Worm (Caenorhabditis elegans) whole organism, L1 larva: ENCODE data around the gene srh-2.

ENCODE experiments used
- aly-2 ChIP-seq: fragments of 150-350 bp; optimal IDR thresholded peaks from 2 replicates; lab custom pipeline; 2014; ENCODE audit warnings: missing biosample characterization, missing genetic modification characterization
- ama-1 ChIP-seq: fragments of 150-350 bp; optimal IDR thresholded peaks from 2 replicates; lab custom pipeline; 2014
- egl-27 ChIP-seq, 2 experiments: fragments of 150-350 bp in 1 of 2; sonication (generic microtip); optimal IDR thresholded peaks; 3 replicates each; lab custom pipeline; 2017 to 2018; ENCODE audit warnings: missing biosample characterization in 2 of 2, missing genetic modification characterization in 2 of 2, missing genetic modification reagents in 2 of 2
- fos-1 ChIP-seq: fragments of 150-350 bp; optimal IDR thresholded peaks from 2 replicates; lab custom pipeline; 2014; ENCODE audit warnings: missing biosample characterization, missing genetic modification characterization
- lin-13 ChIP-seq: fragments of 150-350 bp; optimal IDR thresholded peaks from 2 replicates; lab custom pipeline; 2014; ENCODE audit warnings: missing biosample characterization, missing genetic modification reagents, missing genetic modification characterization
- lin-35 ChIP-seq, 2 experiments: fragments of 150-350 bp; optimal IDR thresholded peaks; 2 replicates each; lab custom pipeline; 2014; ENCODE audit warnings: missing biosample characterization in 2 of 2, missing genetic modification characterization in 2 of 2, missing genetic modification reagents in 2 of 2
- lin-39 ChIP-seq: fragments of 150-350 bp; optimal IDR thresholded peaks from 2 replicates; lab custom pipeline; 2014; ENCODE audit warnings: missing biosample characterization, missing genetic modification reagents, missing genetic modification characterization
- nhr-11 ChIP-seq: fragments of 150-350 bp; optimal IDR thresholded peaks from 2 replicates; lab custom pipeline; 2014; ENCODE audit warnings: missing biosample characterization, missing genetic modification characterization
- nhr-76 ChIP-seq: sonication (generic microtip); optimal IDR thresholded peaks from 2 replicates; lab custom pipeline; 2017; ENCODE audit warnings: missing biosample characterization, missing genetic modification characterization
- nhr-85 ChIP-seq: sonication (generic microtip); peaks from one replicate; lab custom pipeline; 2016; ENCODE audit warnings: missing genetic modification characterization, inconsistent platforms, missing compliant biosample characterization
- snpc-4 ChIP-seq: fragments of 150-350 bp; optimal IDR thresholded peaks from 2 replicates; lab custom pipeline; 2014; ENCODE audit warnings: missing biosample characterization, missing genetic modification characterization
- tbx-2 ChIP-seq: sonication (generic microtip); optimal IDR thresholded peaks from 2 replicates; lab custom pipeline; 2016; ENCODE audit warnings: missing genetic modification characterization, missing compliant biosample characterization
- unc-62 ChIP-seq: fragments of 150-350 bp; optimal IDR thresholded peaks from 2 replicates; lab custom pipeline; 2014; ENCODE audit warnings: missing biosample characterization, missing genetic modification reagents, missing genetic modification characterization
- zag-1 ChIP-seq: fragments of 150-350 bp; optimal IDR thresholded peaks from 2 replicates; lab custom pipeline; 2014; ENCODE audit warnings: missing biosample characterization, missing genetic modification characterization

DNA sequence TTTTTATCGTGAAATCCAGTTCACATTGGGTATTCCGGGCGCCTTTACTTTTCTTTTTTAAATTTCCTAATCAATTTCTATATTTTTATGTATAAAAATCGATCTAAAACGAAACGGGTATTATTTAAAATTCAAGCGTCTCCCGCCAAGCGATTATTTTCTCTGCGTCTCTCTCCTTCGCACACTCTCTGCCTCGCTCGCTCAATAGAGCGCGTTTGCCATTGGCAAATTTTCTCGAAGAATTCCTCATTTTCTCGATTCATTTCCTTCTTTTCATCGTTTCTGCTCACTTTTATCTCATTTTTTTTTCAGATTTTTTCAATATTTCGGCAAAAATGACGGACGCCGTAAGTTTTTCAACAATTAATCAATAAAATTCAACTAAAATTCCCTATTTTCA, 45.2 kb downstream of the srh-2 start, which contains the start of gene sti-1:
- peak; percentile 84 for TF ChIP-seq lin-39 (tag; lab: Kevin White, UChicago)
- no peak for TF ChIP-seq unc-62
- TF ChIP-seq egl-27 (tag; optimal IDR thresholded peaks at IDR 0.05; lab: Kevin White, UChicago): no peak
- no peak for TF ChIP-seq zag-1
- TF ChIP-seq ama-1 (lab: Kevin White, UChicago): peak; percentile 56
- TF ChIP-seq snpc-4 (tag; lab: Kevin White, UChicago): peak; percentile 65
- TF ChIP-seq nhr-11 (tag; lab: Kevin White, UChicago): peak; percentile 81
- TF ChIP-seq lin-35 (GFP tag; optimal IDR thresholded peaks at IDR 0.05; lab: Kevin White, UChicago): peak; percentile 97 to 99
- peak; percentile 51 for TF ChIP-seq aly-2 (tag; lab: Kevin White, UChicago)
- peak; percentile 79 for TF ChIP-seq lin-13
- TF ChIP-seq fos-1 (tag; lab: Kevin White, UChicago): peak; percentile 76
- TF ChIP-seq tbx-2 (tag; lab: Kevin White, UChicago): peak; percentile 91
- TF ChIP-seq nhr-85 (tag; lab: Kevin White, UChicago): peak; percentile 93
- no peak for TF ChIP-seq nhr-76 (tag; lab: Kevin White, UChicago)
